Worm (Caenorhabditis elegans): ENCODE results near the gene unc-69.

DNA sequence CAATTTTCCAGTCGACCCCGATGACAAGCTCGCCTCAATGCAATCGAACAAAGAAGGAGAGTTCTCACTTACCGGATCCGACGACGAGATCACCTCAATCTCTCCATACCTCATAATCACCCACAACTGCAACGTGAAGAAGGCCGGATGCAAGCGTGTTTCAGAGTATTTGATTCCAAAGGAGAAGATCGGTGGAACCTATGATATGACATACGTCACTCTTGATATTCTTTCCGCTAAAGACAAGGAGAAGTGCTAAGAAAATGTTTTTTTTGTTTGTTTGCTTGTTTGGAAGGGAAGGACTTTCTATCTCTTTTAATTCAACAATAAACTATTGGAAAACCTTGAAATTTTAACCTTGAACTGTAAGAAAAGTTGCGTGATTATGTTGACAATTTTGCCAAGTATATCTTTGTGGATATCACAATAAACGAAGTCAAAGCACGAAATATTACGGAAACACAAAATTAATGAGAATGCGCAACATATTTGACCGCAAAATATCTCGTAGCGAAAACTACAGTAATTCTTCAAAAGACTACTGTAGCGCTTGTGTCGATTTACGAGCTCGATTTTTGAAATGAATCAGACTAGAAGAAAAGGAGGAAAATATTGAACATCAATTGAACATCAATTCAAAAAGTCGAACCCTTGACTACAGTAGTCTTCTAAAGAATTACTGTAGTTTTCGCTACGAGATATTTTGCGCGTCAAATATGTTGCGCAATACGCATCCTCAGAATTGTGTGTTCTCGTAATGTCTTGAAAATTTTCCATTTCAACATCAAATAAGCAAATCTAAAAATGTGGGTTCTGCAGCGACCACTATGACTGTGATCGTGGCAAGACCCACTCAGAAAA lies 20.5 kb downstream of the unc-69 start:
- TF ChIP-seq aptf-2 (GFP tag; conservative IDR thresholded peaks at IDR 0.05) (no peak), dox-1 (GFP tag; IDR thresholded peaks at IDR 0.05) (no peak), zfh-2 (GFP tag; conservative IDR thresholded peaks at IDR 0.05) (no peak), ama-1 (optimal IDR thresholded peaks at IDR 0.05) (peak; percentile 78), ama-1 (GFP tag; optimal IDR thresholded peaks at IDR 0.05) (no peak), rpc-1 (optimal IDR thresholded peaks at IDR 0.05) (no peak), rpc-1 (tag; optimal IDR thresholded peaks at IDR 0.05) (no peak), ztf-25 (GFP tag; IDR thresholded peaks at IDR 0.05) (no peak), F23B12.7 (tag; optimal IDR thresholded peaks at IDR 0.05; ENCODE audit: insufficient read depth) (no peak)

All from whole organism, young adult.